Fruit fly (Drosophila melanogaster): ENCODE results near the gene gcm2.

The gcm2 gene

dm6 chr2L:9660516-9660920 is 52.2 kb downstream of the gcm2 start (continued):
- TF ChIP-seq Taf1 (GFP tag; IDR thresholded peaks at IDR 0.05): peak; percentile 49; the same call in 1 of the 2 replicates
- peak; percentile 90 for TF ChIP-seq lab (GFP tag; optimal IDR thresholded peaks at IDR 0.05)
- TF ChIP-seq CG4820 (GFP tag; optimal IDR thresholded peaks at IDR 0.05): peak; percentile 51
- TF ChIP-seq lola (GFP tag; optimal IDR thresholded peaks at IDR 0.05): no peak
- peak; percentile 80 for TF ChIP-seq PHDP (tag; optimal IDR thresholded peaks at IDR 0.05)
- TF ChIP-seq CG10274 (GFP tag; optimal IDR thresholded peaks at IDR 0.05): peak; percentile 60
- TF ChIP-seq mam (GFP tag; optimal IDR thresholded peaks at IDR 0.05): peak; percentile 49
- peak; percentile 56; the same call in 2 of the 3 replicates for TF ChIP-seq CG14050 (GFP tag; IDR thresholded peaks at IDR 0.05)
- peak; percentile 40 for TF ChIP-seq CG17829 (tag; optimal IDR thresholded peaks at IDR 0.05)
- TF ChIP-seq CG17359 (tag; optimal IDR thresholded peaks at IDR 0.05): peak; percentile 77
- peak; percentile 83 for TF ChIP-seq cwo (GFP tag; optimal IDR thresholded peaks at IDR 0.05)
- TF ChIP-seq CG34376 (GFP tag; optimal IDR thresholded peaks at IDR 0.05): peak; percentile 91
- TF ChIP-seq CrebB (tag; optimal IDR thresholded peaks at IDR 0.05): peak; percentile 46
- peak; percentile 63 for TF ChIP-seq zf30C (GFP tag; optimal IDR thresholded peaks at IDR 0.05)
- no peak for TF ChIP-seq Dp (GFP tag; optimal IDR thresholded peaks at IDR 0.05)
- TF ChIP-seq CG15479 (GFP tag; optimal IDR thresholded peaks at IDR 0.05): no peak
- no peak for TF ChIP-seq Bgb (GFP tag; IDR thresholded peaks at IDR 0.05; ENCODE audit: partially characterized antibody)
- no peak for TF ChIP-seq emc (GFP tag; optimal IDR thresholded peaks at IDR 0.05)
- peak; percentile 70 for TF ChIP-seq Sox102F (GFP tag; optimal IDR thresholded peaks at IDR 0.05)
- TF ChIP-seq Elba2 (GFP tag; optimal IDR thresholded peaks at IDR 0.05): no peak
- peak; percentile 72 for TF ChIP-seq seq (GFP tag; IDR thresholded peaks at IDR 0.05)
- TF ChIP-seq Dfd (GFP tag; optimal IDR thresholded peaks at IDR 0.05): no peak
- TF ChIP-seq dpn (GFP tag; optimal IDR thresholded peaks at IDR 0.05): peak; percentile 46 to 62
- TF ChIP-seq Nf-YC (tag; optimal IDR thresholded peaks at IDR 0.05): peak; percentile 66
- TF ChIP-seq Med (GFP tag): peak; percentile 92
- peak; percentile 52; the same call in 1 of the 2 replicates for TF ChIP-seq wdn (GFP tag; IDR thresholded peaks at IDR 0.05)
- TF ChIP-seq croc (GFP tag; conservative IDR thresholded peaks at IDR 0.05): peak; percentile 42; the same call in 2 of the 3 replicates
- TF ChIP-seq slbo (GFP tag; IDR thresholded peaks at IDR 0.05): peak; percentile 82
- no peak for TF ChIP-seq chinmo (GFP tag; IDR thresholded peaks at IDR 0.05; ENCODE audit: partially characterized antibody)
- TF ChIP-seq oc (tag; optimal IDR thresholded peaks at IDR 0.05): peak; percentile 48
- peak; percentile 96 for TF ChIP-seq CG18599 (GFP tag; optimal IDR thresholded peaks at IDR 0.05)
- TF ChIP-seq crc (GFP tag; optimal IDR thresholded peaks at IDR 0.05): no peak
- no peak for TF ChIP-seq Tbp (GFP tag; optimal IDR thresholded peaks at IDR 0.05)
- no peak for TF ChIP-seq CG10462 (GFP tag; optimal IDR thresholded peaks at IDR 0.05)
- peak; percentile 65 for TF ChIP-seq CG10267 (tag; optimal IDR thresholded peaks at IDR 0.05)
- peak; percentile 35 for TF ChIP-seq pum (GFP tag; optimal IDR thresholded peaks at IDR 0.05)
- peak; percentile 32 for TF ChIP-seq Mad (GFP tag; optimal IDR thresholded peaks at IDR 0.05)
- peak; percentile 8 for TF ChIP-seq CHES-1-like (GFP tag; optimal IDR thresholded peaks at IDR 0.05)
- TF ChIP-seq Ets65A (GFP tag): peak; percentile 85
- TF ChIP-seq row (GFP tag; IDR thresholded peaks at IDR 0.05): peak; percentile 87
- TF ChIP-seq jigr1 (GFP tag; IDR thresholded peaks at IDR 0.05): peak; percentile 62; the same call in 2 of the 3 replicates
- peak; percentile 47 for TF ChIP-seq Adf1 (GFP tag; IDR thresholded peaks at IDR 0.05)
- peak; percentile 84 for TF ChIP-seq CG12659 (GFP tag; optimal IDR thresholded peaks at IDR 0.05)
- no peak for TF ChIP-seq Spps (tag; optimal IDR thresholded peaks at IDR 0.05)
- peak; percentile 89 for TF ChIP-seq dysf (GFP tag; IDR thresholded peaks at IDR 0.05)
- peak; percentile 86 for TF ChIP-seq CG6765 (GFP tag; optimal IDR thresholded peaks at IDR 0.05)
- TF ChIP-seq CG12299 (tag; optimal IDR thresholded peaks at IDR 0.05): peak; percentile 66
- peak; percentile 30 for TF ChIP-seq jumu (GFP tag; optimal IDR thresholded peaks at IDR 0.05)
- TF ChIP-seq NFAT (GFP tag; IDR thresholded peaks at IDR 0.05): peak; percentile 53
- TF ChIP-seq CG17385 (GFP tag; optimal IDR thresholded peaks at IDR 0.05): peak; percentile 81

All from whole organism, embryonic.